Fruit fly (Drosophila melanogaster): Measurements from ENCODE around the gene sw.
"Not testable (repeated sequence)": the region's sequence is repeated elsewhere in the genome, so short reads cannot be mapped to it uniquely, and the experiment has no call there.

DNA sequence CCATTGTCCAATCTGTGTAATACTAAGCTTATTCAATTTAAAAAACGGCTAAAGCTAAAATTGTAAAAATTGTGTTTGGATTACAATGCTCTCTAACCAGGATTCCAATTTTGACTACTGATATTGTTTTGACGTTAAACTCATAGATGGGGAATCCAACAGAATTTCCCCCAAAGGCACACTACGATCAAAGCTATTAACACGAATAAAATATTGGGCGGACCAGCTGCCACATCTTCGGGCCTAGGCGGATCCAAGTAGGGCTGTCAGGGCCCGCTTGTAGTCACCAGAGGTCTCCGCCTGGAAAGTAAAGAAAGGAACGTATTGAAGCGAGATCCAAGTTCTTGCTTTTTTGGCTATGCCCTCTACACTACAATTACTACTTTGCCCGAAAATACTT is 19.0 kb downstream of the sw start, which contains the start of gene SdicC:
- not testable (repeated sequence) for TF ChIP-seq CG13775 (GFP tag; optimal IDR thresholded peaks at IDR 0.05); psq (GFP tag; optimal IDR thresholded peaks at IDR 0.05); CG7556 (GFP tag; optimal IDR thresholded peaks at IDR 0.05); inv (GFP tag; IDR thresholded peaks at IDR 0.05; ENCODE audit: partially characterized antibody); CG32767 (GFP tag; IDR thresholded peaks at IDR 0.05); ro (GFP tag; IDR thresholded peaks at IDR 0.05); tup (GFP tag; optimal IDR thresholded peaks at IDR 0.05); Eip74EF (GFP tag; optimal IDR thresholded peaks at IDR 0.05)

Measured in whole organism, embryonic.